Fruit fly (Drosophila melanogaster) whole organism, embryonic: ENCODE results near the gene Desat1.

Source experiments
- B-H1 ChIP-seq: fragments of 200-800 bp; sonication (Bioruptor generic); IDR thresholded peaks from 3 replicates; pipeline ENCODE4 v1.3.6; 2022; ENCODE audit warnings: missing biosample characterization, missing genetic modification characterization
- CG11085 ChIP-seq: fragments of 200-800 bp; sonication (Bioruptor generic); IDR thresholded peaks from 2 replicates; pipeline ENCODE4 v1.3.6; 2022; ENCODE audit warnings: missing biosample characterization, missing genetic modification characterization
- CG12219 ChIP-seq: fragments of 200-800 bp; sonication (Bioruptor generic); optimal IDR thresholded peaks from 3 replicates; lab custom pipeline; 2018; ENCODE audit warnings: missing biosample characterization, mild to moderate bottlenecking, missing genetic modification characterization
- CG13296 ChIP-seq: fragments of 200-800 bp; sonication (Bioruptor generic); optimal IDR thresholded peaks from 3 replicates; lab custom pipeline; 2018; ENCODE audit warnings: missing biosample characterization, mild to moderate bottlenecking, missing genetic modification characterization
- CG15514 ChIP-seq: fragments of 200-800 bp; sonication (Bioruptor generic); optimal IDR thresholded peaks from 3 replicates; lab custom pipeline; 2017; ENCODE audit warnings: missing biosample characterization, missing genetic modification characterization, mild to moderate bottlenecking, moderate library complexity, missing genetic modification reagents
- CG17328 ChIP-seq: fragments of 200-800 bp; sonication (Bioruptor generic); IDR thresholded peaks from 2 replicates; pipeline ENCODE4 v1.3.6; 2022; ENCODE audit warnings: missing biosample characterization, missing genetic modification characterization
- CG17361 ChIP-seq: fragments of 200-800 bp; sonication (Bioruptor generic); IDR thresholded peaks from 3 replicates; pipeline ENCODE4 v1.3.6; 2022; ENCODE audit warnings: missing biosample characterization, missing genetic modification characterization
- CG1832 ChIP-seq: fragments of 200-800 bp; sonication (Bioruptor generic); optimal IDR thresholded peaks from 2 replicates; lab custom pipeline; 2017; ENCODE audit warnings: missing biosample characterization, mild to moderate bottlenecking, missing genetic modification characterization, inconsistent platforms
- CG31365 ChIP-seq: fragments of 200-800 bp; sonication (Bioruptor generic); optimal IDR thresholded peaks from 2 replicates; lab custom pipeline; 2018; ENCODE audit warnings: missing biosample characterization, mild to moderate bottlenecking, missing genetic modification characterization
- CG31388 ChIP-seq: fragments of 200-800 bp; sonication (Bioruptor generic); optimal IDR thresholded peaks from 2 replicates; lab custom pipeline; 2016; ENCODE audit warnings: missing biosample characterization, missing genetic modification characterization
- CG3838 ChIP-seq: fragments of 200-800 bp; sonication (Bioruptor generic); optimal IDR thresholded peaks from 3 replicates; lab custom pipeline; 2016; ENCODE audit warnings: missing biosample characterization, missing genetic modification characterization
- CG43689 ChIP-seq: fragments of 200-800 bp; sonication (Bioruptor generic); IDR thresholded peaks from 2 replicates; pipeline ENCODE4 v1.3.6; 2022; ENCODE audit warnings: missing biosample characterization, missing genetic modification characterization
- CG4404 ChIP-seq: fragments of 200-800 bp; sonication (Bioruptor generic); IDR thresholded peaks from 2 replicates; pipeline ENCODE4 v1.3.6; 2022; ENCODE audit warnings: missing biosample characterization, missing genetic modification characterization
- CG4617 ChIP-seq: fragments of 200-800 bp; sonication (Bioruptor generic); optimal IDR thresholded peaks from 3 replicates; lab custom pipeline; 2016; ENCODE audit warnings: missing biosample characterization, missing genetic modification characterization, borderline replicate concordance
- CG4820 ChIP-seq: fragments of 200-800 bp; sonication (Bioruptor generic); optimal IDR thresholded peaks from 3 replicates; lab custom pipeline; 2016; ENCODE audit warnings: missing biosample characterization, missing genetic modification characterization
- CG8089 ChIP-seq: fragments of 200-800 bp; sonication (Bioruptor generic); optimal IDR thresholded peaks from 3 replicates; lab custom pipeline; 2016; ENCODE audit warnings: missing biosample characterization, missing genetic modification characterization
- CG8944 ChIP-seq: fragments of 200-800 bp; sonication (Bioruptor generic); optimal IDR thresholded peaks from 3 replicates; lab custom pipeline; 2016; ENCODE audit warnings: missing biosample characterization, missing genetic modification characterization
- Doc2 ChIP-seq: fragments of 200-800 bp; sonication (Bioruptor generic); IDR thresholded peaks from 2 replicates; pipeline ENCODE4 v1.3.6; 2022; ENCODE audit warnings: missing biosample characterization, missing genetic modification characterization
- Eip74EF ChIP-seq, 2 experiments: fragments of 200-800 bp in 1 of 2; fragments of >200 bp in 1 of 2; sonication (Bioruptor generic) in 1 of 2; optimal IDR thresholded peaks; 2 replicates each; lab custom pipeline; 2017 to 2019; ENCODE audit warnings: missing biosample characterization in 2 of 2, missing genetic modification characterization in 2 of 2, mild to moderate bottlenecking in 1 of 2, moderate library complexity in 1 of 2
- Elba2 ChIP-seq: fragments of 200-800 bp; sonication (Bioruptor generic); optimal IDR thresholded peaks from 3 replicates; lab custom pipeline; 2016; ENCODE audit warnings: missing biosample characterization, missing genetic modification characterization
- Ets65A ChIP-seq: fragments of 200-800 bp; sonication (Bioruptor generic); peaks from one replicate; lab custom pipeline; 2016; ENCODE audit warnings: missing biosample characterization, missing genetic modification characterization
- HHEX ChIP-seq: fragments of 200-800 bp; sonication (Bioruptor generic); optimal IDR thresholded peaks from 3 replicates; lab custom pipeline; 2017; ENCODE audit warnings: missing biosample characterization, mild to moderate bottlenecking, missing genetic modification characterization, missing genetic modification reagents
- HmgD ChIP-seq: fragments of 200-800 bp; sonication (Bioruptor generic); optimal IDR thresholded peaks from 3 replicates; lab custom pipeline; 2016; ENCODE audit warnings: missing biosample characterization, missing genetic modification characterization
- Hmx ChIP-seq: fragments of 200-800 bp; sonication (Bioruptor generic); optimal IDR thresholded peaks from 2 replicates; lab custom pipeline; 2016; ENCODE audit warnings: missing biosample characterization, missing genetic modification characterization
- Hr39 ChIP-seq: fragments of >200 bp; optimal IDR thresholded peaks from 2 replicates; lab custom pipeline; 2017
- Mes4 ChIP-seq: fragments of 200-800 bp; sonication (Bioruptor generic); optimal IDR thresholded peaks from 2 replicates; lab custom pipeline; 2016; ENCODE audit warnings: missing biosample characterization, missing genetic modification characterization
- Nf-YA ChIP-seq: fragments of 200-800 bp; sonication (Bioruptor generic); IDR thresholded peaks from 2 replicates; pipeline ENCODE4 v1.3.6; 2022; ENCODE audit warnings: missing biosample characterization, missing genetic modification characterization
- Pdp1 ChIP-seq, 2 experiments: fragments of 200-800 bp; sonication (Bioruptor generic); optimal IDR thresholded peaks; 3 replicates each; lab custom pipeline; 2016; ENCODE audit warnings: missing biosample characterization in 2 of 2, missing genetic modification characterization in 2 of 2, mild to moderate bottlenecking in 1 of 2, moderate library complexity in 1 of 2
- Sry-β ChIP-seq: fragments of 200-800 bp; sonication (Bioruptor generic); optimal IDR thresholded peaks from 2 replicates; lab custom pipeline; 2018; ENCODE audit warnings: missing biosample characterization, mild to moderate bottlenecking, missing genetic modification characterization, moderate library complexity
- Tbp ChIP-seq: fragments of >200 bp; optimal IDR thresholded peaks from 2 replicates; lab custom pipeline; 2018; ENCODE audit warnings: missing biosample characterization, missing genetic modification characterization
- amos ChIP-seq: fragments of 200-800 bp; sonication (Bioruptor generic); IDR thresholded peaks from 2 replicates; pipeline ENCODE4 v1.3.6; 2022; ENCODE audit warnings: missing biosample characterization, missing genetic modification characterization; ENCODE audit not compliant: partially characterized antibody
- ase ChIP-seq: fragments of 200-800 bp; sonication (Bioruptor generic); IDR thresholded peaks from 3 replicates; pipeline ENCODE4 v1.3.6; 2022; ENCODE audit warnings: missing biosample characterization, missing genetic modification characterization
- bcd ChIP-seq: fragments of 200-800 bp; sonication (Bioruptor generic); optimal IDR thresholded peaks from 2 replicates; lab custom pipeline; 2017; ENCODE audit warnings: missing biosample characterization, mild to moderate bottlenecking, missing genetic modification characterization
- cwo ChIP-seq: fragments of 200-800 bp; sonication (Bioruptor generic); optimal IDR thresholded peaks from 3 replicates; lab custom pipeline; 2017; ENCODE audit warnings: missing biosample characterization, missing genetic modification characterization, mild to moderate bottlenecking, moderate library complexity, missing genetic modification reagents
- fd64A ChIP-seq: fragments of 200-800 bp; sonication (Bioruptor generic); optimal IDR thresholded peaks from 3 replicates; lab custom pipeline; 2018; ENCODE audit warnings: missing biosample characterization, mild to moderate bottlenecking, missing genetic modification characterization
- fru ChIP-seq: fragments of >200 bp; optimal IDR thresholded peaks from 2 replicates; lab custom pipeline; 2017
- gce ChIP-seq: fragments of 200-800 bp; sonication (Bioruptor generic); IDR thresholded peaks from 3 replicates; pipeline ENCODE4 v1.3.6; 2022; ENCODE audit warnings: missing biosample characterization, missing genetic modification characterization
- gfzf ChIP-seq: fragments of 200-800 bp; sonication (Bioruptor generic); optimal IDR thresholded peaks from 2 replicates; lab custom pipeline; 2016; ENCODE audit warnings: missing biosample characterization, mild to moderate bottlenecking, missing genetic modification characterization, moderate library complexity
- h ChIP-seq: fragments of >200 bp; optimal IDR thresholded peaks from 2 replicates; lab custom pipeline; 2017
- luna ChIP-seq: fragments of 200-800 bp; sonication (Bioruptor generic); optimal IDR thresholded peaks from 2 replicates; lab custom pipeline; 2016; ENCODE audit warnings: missing biosample characterization, missing genetic modification characterization
- nau ChIP-seq: fragments of 200-800 bp; sonication (Bioruptor generic); optimal IDR thresholded peaks from 3 replicates; lab custom pipeline; 2017; ENCODE audit warnings: missing biosample characterization, mild to moderate bottlenecking, missing genetic modification characterization, missing genetic modification reagents
- prd ChIP-seq, 3 experiments: fragments of >200 bp in 2 of 3; fragments of 200-800 bp in 1 of 3; sonication (Bioruptor generic) in 1 of 3; optimal IDR thresholded peaks in 2 of 3; IDR thresholded peaks in 1 of 3; 2 replicates in 2 of 3; 3 replicates in 1 of 3; pipeline versions ENCODE4 v1.3.6 to Lab custom; 2017 to 2022; ENCODE audit warnings: missing biosample characterization in 1 of 3, missing genetic modification characterization in 1 of 3
- psq ChIP-seq: fragments of 200-800 bp; sonication (Bioruptor generic); optimal IDR thresholded peaks from 2 replicates; lab custom pipeline; 2017; ENCODE audit warnings: missing biosample characterization, missing genetic modification characterization
- rib ChIP-seq: fragments of 200-800 bp; sonication (Bioruptor generic); IDR thresholded peaks from 2 replicates; pipeline ENCODE4 v1.3.6; 2022; ENCODE audit warnings: missing biosample characterization, missing genetic modification characterization
- so ChIP-seq: fragments of 200-800 bp; sonication (Bioruptor generic); IDR thresholded peaks from 3 replicates; pipeline ENCODE4 v1.3.6; 2022; ENCODE audit warnings: missing biosample characterization, missing genetic modification characterization
- sob ChIP-seq: fragments of 200-800 bp; sonication (Bioruptor generic); IDR thresholded peaks from 2 replicates; pipeline ENCODE4 v1.3.6; 2022; ENCODE audit warnings: missing biosample characterization, missing genetic modification characterization
- sqz ChIP-seq: fragments of 200-800 bp; sonication (Bioruptor generic); optimal IDR thresholded peaks from 3 replicates; lab custom pipeline; 2018; ENCODE audit warnings: missing biosample characterization, mild to moderate bottlenecking, missing genetic modification characterization
- tin ChIP-seq: fragments of 200-800 bp; sonication (Bioruptor generic); optimal IDR thresholded peaks from 3 replicates; lab custom pipeline; 2016; ENCODE audit warnings: missing biosample characterization, missing genetic modification characterization
- tio ChIP-seq: fragments of 200-800 bp; sonication (Bioruptor generic); optimal IDR thresholded peaks from 2 replicates; lab custom pipeline; 2017; ENCODE audit warnings: missing biosample characterization, missing genetic modification characterization, inconsistent platforms
- tll ChIP-seq, 2 experiments: fragments of 200-800 bp in 1 of 2; fragments of >200 bp in 1 of 2; sonication (Bioruptor generic) in 1 of 2; optimal IDR thresholded peaks; 2 replicates each; lab custom pipeline; 2017 to 2019; ENCODE audit warnings: missing biosample characterization in 2 of 2, missing genetic modification characterization in 2 of 2, mild to moderate bottlenecking in 1 of 2, moderate library complexity in 1 of 2
- unc-4 ChIP-seq: fragments of 200-800 bp; sonication (Bioruptor generic); IDR thresholded peaks from 2 replicates; pipeline ENCODE4 v1.3.6; 2022; ENCODE audit warnings: missing biosample characterization, missing genetic modification characterization; ENCODE audit not compliant: partially characterized antibody

The Desat1 gene

dm6 chr3R:12402935-12403334, 36.5 kb upstream of the Desat1 start (continued):
- TF ChIP-seq CG17328 (peak; percentile 98), CG8944 (GFP tag; lab: Kevin White, UChicago) (peak; percentile 87), Nf-YA (peak; percentile 99), sob (GFP tag; lab: Robert Waterston, UW) (peak; percentile 97), ase (GFP tag; lab: Robert Waterston, UW) (peak; percentile 94), Eip74EF (GFP tag; optimal IDR thresholded peaks at IDR 0.05; lab: Kevin White, UChicago) (peak in 1 of 2 experiments; percentile 98), CG17361 (GFP tag; lab: Robert Waterston, UW) (peak; percentile 98), Hmx (GFP tag; lab: Kevin White, UChicago) (peak; percentile 87), rib (GFP tag; lab: Robert Waterston, UW) (peak; percentile 86), Doc2 (GFP tag; lab: Robert Waterston, UW) (no peak), CG4617 (GFP tag; lab: Kevin White, UChicago) (peak; percentile 84), gce (peak; percentile 97), CG4820 (peak; percentile 100), sqz (peak; percentile 99), CG31365 (tag; lab: Kevin White, UChicago) (peak; percentile 90), unc-4 (GFP tag; lab: Robert Waterston, UW) (no peak), Tbp (GFP tag; lab: Kevin White, UChicago) (no peak), h (lab: Kevin White, UChicago) (no peak), bcd (GFP tag; lab: Kevin White, UChicago) (peak; percentile 97), Elba2 (GFP tag; lab: Kevin White, UChicago) (peak; percentile 81), CG1832 (GFP tag; lab: Kevin White, UChicago) (no peak), CG4404 (GFP tag; lab: Robert Waterston, UW) (peak; percentile 80), nau (GFP tag; lab: Kevin White, UChicago) (peak; percentile 99), tin (GFP tag; lab: Kevin White, UChicago) (peak; percentile 100), CG3838 (peak; percentile 90), CG13296 (GFP tag; lab: Kevin White, UChicago) (peak; percentile 99), cwo (GFP tag; lab: Kevin White, UChicago) (peak; percentile 94), Ets65A (GFP tag; lab: Kevin White, UChicago) (peak; percentile 98), fru (lab: Kevin White, UChicago) (no peak), tio (no peak), CG43689 (GFP tag; lab: Robert Waterston, UW) (peak; percentile 88), prd (optimal IDR thresholded peaks at IDR 0.05; lab: Kevin White, UChicago) (no peak), prd (GFP tag; IDR thresholded peaks at IDR 0.05; lab: Robert Waterston, UW) (peak; percentile 97), luna (GFP tag; lab: Kevin White, UChicago) (peak; percentile 75), tll (GFP tag; optimal IDR thresholded peaks at IDR 0.05; lab: Kevin White, UChicago) (peak in 1 of 2 experiments; percentile 76), CG8089 (GFP tag; lab: Kevin White, UChicago) (peak; percentile 88), amos (no peak), CG11085 (GFP tag; lab: Robert Waterston, UW) (peak; percentile 88), Sry-β (GFP tag; lab: Kevin White, UChicago) (peak; percentile 74), Hr39 (lab: Kevin White, UChicago) (no peak), gfzf (GFP tag; lab: Kevin White, UChicago) (peak; percentile 23), Pdp1 (GFP tag; optimal IDR thresholded peaks at IDR 0.05; lab: Kevin White, UChicago) (peak; percentile 94 to 96), Mes4 (GFP tag; lab: Kevin White, UChicago) (peak; percentile 93), fd64A (GFP tag; lab: Kevin White, UChicago) (peak; percentile 95), B-H1 (GFP tag; lab: Robert Waterston, UW) (peak; percentile 93; the same call in 2 of the 3 replicates), HmgD (peak; percentile 93), so (GFP tag; lab: Robert Waterston, UW) (peak; percentile 98), psq (GFP tag; lab: Kevin White, UChicago) (peak; percentile 87), CG12219 (GFP tag; lab: Kevin White, UChicago) (peak; percentile 98), CG15514 (peak; percentile 95), HHEX (GFP tag; lab: Kevin White, UChicago) (peak; percentile 98), CG31388 (GFP tag; lab: Kevin White, UChicago) (peak; percentile 97)
